Worm (Caenorhabditis elegans): ENCODE measurements around the gene H06H21.37.

Gene H06H21.37

DNA sequence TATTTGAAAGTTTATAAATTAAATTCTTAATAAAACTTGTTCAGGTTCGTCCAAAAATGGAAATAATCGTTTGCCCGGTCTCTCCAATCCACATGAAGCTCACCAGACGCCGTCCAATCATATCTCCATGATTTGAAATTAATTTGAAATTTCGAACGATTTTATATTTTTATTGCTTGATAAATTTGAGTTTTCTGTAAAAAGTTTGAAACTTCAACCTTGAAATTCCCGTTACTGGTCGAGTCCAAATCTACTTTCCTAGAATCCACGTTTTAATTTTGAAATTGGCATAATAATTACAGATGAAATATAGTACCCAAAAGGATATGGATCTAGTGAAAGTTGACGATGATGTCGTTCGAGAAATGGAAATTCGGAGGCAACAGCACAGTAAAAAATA is 45.4 kb downstream of the H06H21.37 start, which contains the start of gene npp-26:
TSS of gene npp-26 (plus strand) at position 301 of the 400 bp plus-strand sequence.
- no peak for TF ChIP-seq lin-32 (GFP tag; optimal IDR thresholded peaks at IDR 0.05)
- TF ChIP-seq mep-1 (tag; optimal IDR thresholded peaks at IDR 0.05) = no peak
- TF ChIP-seq elt-1 (tag; optimal IDR thresholded peaks at IDR 0.05; ENCODE audit: borderline replicate concordance, insufficient read depth) = no peak
- no peak for TF ChIP-seq nhr-28 (tag; optimal IDR thresholded peaks at IDR 0.05)
- TF ChIP-seq drap-1 (GFP tag; optimal IDR thresholded peaks at IDR 0.05) = no peak
- TF ChIP-seq unc-120 (tag; optimal IDR thresholded peaks at IDR 0.05; ENCODE audit: poor library complexity, severe bottlenecking) = no peak
- no peak for TF ChIP-seq unc-62 (GFP tag; optimal IDR thresholded peaks at IDR 0.05)
- TF ChIP-seq mab-5 (tag; optimal IDR thresholded peaks at IDR 0.05) = no peak
- no peak for TF ChIP-seq sptf-1 (tag; optimal IDR thresholded peaks at IDR 0.05)
- no peak for TF ChIP-seq bed-3 (GFP tag; optimal IDR thresholded peaks at IDR 0.05)
- no peak for TF ChIP-seq sem-2 (GFP tag; optimal IDR thresholded peaks at IDR 0.05)
- no peak for TF ChIP-seq flh-1 (GFP tag; optimal IDR thresholded peaks at IDR 0.05)
- no peak for TF ChIP-seq cnd-1 (tag; optimal IDR thresholded peaks at IDR 0.05)
- no peak for TF ChIP-seq snpc-4 (tag; optimal IDR thresholded peaks at IDR 0.05)
- no peak for TF ChIP-seq lin-13 (tag; optimal IDR thresholded peaks at IDR 0.05)
- TF ChIP-seq pha-4 (tag; optimal IDR thresholded peaks at IDR 0.05) = no peak
- no peak for TF ChIP-seq mls-2 (tag; optimal IDR thresholded peaks at IDR 0.05)
- TF ChIP-seq nhr-237 (tag; optimal IDR thresholded peaks at IDR 0.05) = no peak
- no peak for TF ChIP-seq nhr-76 (tag; optimal IDR thresholded peaks at IDR 0.05)

DNA sequence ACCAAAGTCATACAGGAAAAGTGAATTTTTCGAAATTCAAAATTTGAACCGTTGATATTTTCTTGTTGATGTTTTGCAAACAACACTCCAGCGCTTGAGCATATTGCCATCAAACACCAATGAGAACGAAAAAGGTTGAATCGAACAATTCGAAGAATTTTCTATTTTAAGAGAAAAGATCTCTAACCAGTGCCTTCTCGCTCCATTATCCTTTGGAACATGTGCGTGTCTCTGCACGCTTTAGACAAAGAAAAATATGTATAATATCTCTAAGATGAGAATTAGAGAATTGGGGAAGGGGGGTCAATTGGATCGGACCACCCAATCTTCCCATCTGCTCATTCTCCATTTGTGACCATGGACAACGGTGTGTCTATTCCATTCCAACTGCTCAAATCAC is 45.9 kb downstream of the H06H21.37 start, which contains the start of gene Y17G9B.2:
TSS of gene Y17G9B.2 (plus strand) at position 301 of the 400 bp plus-strand sequence.
- TF ChIP-seq zip-8 (tag; optimal IDR thresholded peaks at IDR 0.05) = no peak
- no peak for TF ChIP-seq mep-1 (tag; optimal IDR thresholded peaks at IDR 0.05)
- TF ChIP-seq ham-2 (GFP tag; optimal IDR thresholded peaks at IDR 0.05) = no peak
- TF ChIP-seq unc-62 (GFP tag; optimal IDR thresholded peaks at IDR 0.05) = no peak
- no peak for TF ChIP-seq sptf-1 (tag; optimal IDR thresholded peaks at IDR 0.05)
- no peak for TF ChIP-seq elt-3 (tag; optimal IDR thresholded peaks at IDR 0.05)
- TF ChIP-seq lsy-2 (tag; optimal IDR thresholded peaks at IDR 0.05) = no peak

DNA sequence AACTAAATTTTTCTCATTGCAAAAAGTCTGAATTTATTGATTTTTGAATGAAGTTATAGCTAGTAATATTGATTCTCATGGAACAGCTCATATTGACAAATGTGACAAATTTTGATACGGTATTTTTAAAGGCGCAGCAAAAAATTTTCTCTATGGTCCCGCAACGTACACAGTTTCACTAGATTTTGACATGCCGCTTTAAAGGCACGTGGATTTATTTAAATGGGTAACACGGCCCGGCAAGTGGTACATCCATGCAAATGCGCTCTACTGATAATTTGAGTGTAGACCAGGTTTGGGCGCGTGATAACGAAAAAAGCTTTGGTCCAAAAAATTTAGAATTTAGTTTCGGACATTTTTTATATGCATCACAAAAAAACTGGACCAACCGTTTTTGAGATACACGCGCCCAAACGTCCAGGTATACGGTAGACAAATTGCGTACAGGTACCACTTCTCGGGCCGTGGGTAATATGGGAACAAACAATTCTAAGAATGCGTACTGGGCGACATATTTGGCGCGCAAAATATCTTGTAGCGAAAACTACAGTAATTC is 46.7 kb downstream of the H06H21.37 start:
- TF ChIP-seq lsy-2 (tag; optimal IDR thresholded peaks at IDR 0.05) = peak; percentile 4

DNA sequence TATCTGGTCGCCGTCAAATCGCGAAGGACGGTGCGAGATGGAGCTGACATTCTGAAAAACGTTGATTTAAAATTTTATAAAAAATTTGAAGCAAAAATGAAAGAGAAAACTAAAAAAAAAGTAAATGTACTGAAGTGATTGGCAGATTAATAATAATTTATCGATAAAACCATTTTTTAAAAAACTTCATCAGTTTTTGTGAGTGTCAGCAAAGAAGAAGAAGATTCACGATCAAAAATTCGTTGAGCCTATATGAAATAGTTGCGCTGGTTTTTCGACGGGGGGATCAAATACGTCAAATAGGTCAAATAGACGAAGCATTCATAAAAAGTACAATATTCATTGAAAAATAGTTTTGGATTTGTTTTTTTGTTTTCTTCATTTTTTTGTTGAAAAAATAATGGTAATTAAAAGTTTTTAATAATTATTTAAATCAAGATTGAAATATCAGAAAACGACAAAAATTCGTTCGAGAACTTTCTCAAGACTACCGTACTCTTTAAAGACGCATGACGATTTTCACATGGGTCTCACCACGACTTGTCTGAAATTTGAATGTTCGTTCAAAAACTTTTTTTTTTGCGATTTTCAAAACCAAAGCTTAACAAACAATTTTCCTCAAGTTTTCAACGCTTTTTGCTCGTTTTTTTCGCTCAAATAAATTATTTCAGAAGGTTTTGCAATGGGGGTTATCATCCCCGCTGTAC is 49.2 kb downstream of the H06H21.37 start, which contains the start of the genes memi-1 and cyp-31A3:
TSS of gene memi-1 (minus strand) at position 51 of the 707 bp plus-strand sequence.
TSS of gene cyp-31A3 (plus strand) at position 672 of the 707 bp plus-strand sequence.
- TF ChIP-seq mab-5 (tag; optimal IDR thresholded peaks at IDR 0.05) (no peak), sem-2 (GFP tag; optimal IDR thresholded peaks at IDR 0.05) (no peak), flh-1 (GFP tag; optimal IDR thresholded peaks at IDR 0.05) (no peak), lin-13 (tag; optimal IDR thresholded peaks at IDR 0.05) (no peak), mls-2 (tag; optimal IDR thresholded peaks at IDR 0.05) (no peak), unc-62 (GFP tag; optimal IDR thresholded peaks at IDR 0.05) (no peak)

DNA sequence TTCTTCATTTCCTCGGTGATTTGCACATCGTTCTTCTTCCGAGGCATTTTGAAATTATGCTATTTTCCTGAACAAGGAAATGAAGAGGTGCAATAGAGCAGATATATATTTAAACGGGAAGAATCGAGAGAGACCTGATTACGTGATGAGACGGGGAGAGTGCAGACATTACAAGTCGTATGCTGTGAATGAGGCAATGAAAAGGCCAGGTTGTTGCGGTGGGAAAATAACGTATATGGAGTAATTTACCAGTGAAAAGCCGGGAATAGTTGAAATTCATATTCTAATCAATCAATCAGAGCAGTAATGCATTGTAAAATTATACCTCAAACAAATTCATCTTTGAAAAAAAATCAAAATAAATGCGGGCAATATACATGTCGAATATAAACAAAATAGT is 51.1 kb downstream of the H06H21.37 start, which contains the start of gene Y17G9B.8:
TSS of gene Y17G9B.8 (minus strand) at position 182 of the 400 bp plus-strand sequence.
- no peak for TF ChIP-seq snpc-4 (tag; optimal IDR thresholded peaks at IDR 0.05)
- TF ChIP-seq lin-13 (tag; optimal IDR thresholded peaks at IDR 0.05) = no peak
- no peak for TF ChIP-seq blmp-1 (tag; optimal IDR thresholded peaks at IDR 0.05)
- peak; percentile 9 for TF ChIP-seq sptf-1 (tag; optimal IDR thresholded peaks at IDR 0.05)
- no peak for TF ChIP-seq lsy-2 (tag; optimal IDR thresholded peaks at IDR 0.05)

Measured in whole organism, mixed stage, embryonic.